Fruit fly (Drosophila melanogaster) whole organism, pupa: Measurements from ENCODE around the gene CG12535.

ENCODE experiments used
- CG10348 ChIP-seq: fragments of 200-800 bp; sonication (Bioruptor generic); IDR thresholded peaks from 2 replicates; pipeline ENCODE4 v1.3.6; 2022; ENCODE audit warnings: missing biosample characterization, missing genetic modification characterization
- CG12605 ChIP-seq: fragments of 200-800 bp; sonication (Bioruptor generic); IDR thresholded peaks from 2 replicates; pipeline ENCODE4 v1.3.6; 2022; ENCODE audit warnings: missing biosample characterization, missing genetic modification characterization
- CG14655 ChIP-seq: fragments of 200-800 bp; sonication (Bioruptor generic); optimal IDR thresholded peaks from 3 replicates; lab custom pipeline; 2017; ENCODE audit warnings: mild to moderate bottlenecking, missing biosample characterization, missing genetic modification reagents, missing genetic modification characterization
- CG15710 ChIP-seq: fragments of 200-800 bp; sonication (Bioruptor generic); optimal IDR thresholded peaks from 2 replicates; lab custom pipeline; 2018; ENCODE audit warnings: missing biosample characterization, mild to moderate bottlenecking, missing genetic modification characterization, moderate library complexity
- CG32121 ChIP-seq: fragments of 200-800 bp; sonication (Bioruptor generic); IDR thresholded peaks from 2 replicates; pipeline ENCODE4 v1.3.6; 2022; ENCODE audit warnings: missing biosample characterization, missing genetic modification characterization
- CG34367 ChIP-seq: fragments of 200-800 bp; sonication (Bioruptor generic); optimal IDR thresholded peaks from 2 replicates; lab custom pipeline; 2018; ENCODE audit warnings: missing biosample characterization, mild to moderate bottlenecking, missing genetic modification characterization
- CG4496 ChIP-seq: fragments of 200-800 bp; sonication (Bioruptor generic); IDR thresholded peaks from 3 replicates; pipeline ENCODE4 v1.3.6; 2022; ENCODE audit warnings: missing biosample characterization, missing genetic modification characterization
- CG8301 ChIP-seq: fragments of 200-800 bp; sonication (Bioruptor generic); optimal IDR thresholded peaks from 2 replicates; lab custom pipeline; 2018; ENCODE audit warnings: missing biosample characterization, mild to moderate bottlenecking, missing genetic modification characterization
- CG9948 ChIP-seq: fragments of 200-800 bp; sonication (Bioruptor generic); optimal IDR thresholded peaks from 2 replicates; lab custom pipeline; 2018; ENCODE audit warnings: missing biosample characterization, mild to moderate bottlenecking, missing genetic modification characterization, moderate library complexity
- EcR ChIP-seq: fragments of 200-800 bp; sonication (Bioruptor generic); optimal IDR thresholded peaks from 3 replicates; lab custom pipeline; 2019; ENCODE audit warnings: missing biosample characterization, missing genetic modification characterization, mild to moderate bottlenecking, moderate library complexity, missing genetic modification reagents
- Pif1A ChIP-seq: fragments of 200-800 bp; sonication (Bioruptor generic); optimal IDR thresholded peaks from 3 replicates; lab custom pipeline; 2016; ENCODE audit warnings: missing biosample characterization, missing genetic modification characterization
- Snoo ChIP-seq: fragments of 200-800 bp; sonication (Bioruptor generic); optimal IDR thresholded peaks from 3 replicates; lab custom pipeline; 2017; ENCODE audit warnings: missing biosample characterization, mild to moderate bottlenecking, missing genetic modification characterization, inconsistent platforms
- gl ChIP-seq: fragments of 200-800 bp; sonication (Bioruptor generic); optimal IDR thresholded peaks from 2 replicates; lab custom pipeline; 2018; ENCODE audit warnings: missing biosample characterization, mild to moderate bottlenecking, missing genetic modification characterization
- rn ChIP-seq: fragments of 200-800 bp; sonication (Bioruptor generic); IDR thresholded peaks from 2 replicates; pipeline ENCODE4 v1.3.6; 2022; ENCODE audit warnings: missing biosample characterization, missing genetic modification characterization

- TF ChIP-seq Snoo (tag; lab: Kevin White, UChicago) (peak; percentile 21), CG34367 (tag; lab: Kevin White, UChicago) (peak; percentile 41), CG10348 (GFP tag; lab: Robert Waterston, UW) (no peak), CG12605 (GFP tag; lab: Robert Waterston, UW) (no peak), rn (GFP tag; lab: Robert Waterston, UW) (no peak), Pif1A (GFP tag; lab: Kevin White, UChicago) (no peak), CG14655 (GFP tag; lab: Kevin White, UChicago) (peak; percentile 23), gl (tag; lab: Kevin White, UChicago) (peak; percentile 10), EcR (GFP tag; lab: Kevin White, UChicago) (peak; percentile 72), CG15710 (tag; lab: Kevin White, UChicago) (peak; percentile 40), CG8301 (no peak), CG32121 (GFP tag; lab: Robert Waterston, UW) (no peak), CG9948 (tag; lab: Kevin White, UChicago) (peak; percentile 33), CG4496 (GFP tag; lab: Robert Waterston, UW) (no peak)
These were observed 66.0 kb downstream of the CG12535 start for dm6 chrX:3382605-3383271.
